Worm (Caenorhabditis elegans) whole organism, midembryonic: ENCODE measurements around the gene F38H12.5.

Source experiments
- T22C8.4 ChIP-seq: fragments of 200-800 bp; sonication (Bioruptor generic); IDR thresholded peaks from 2 replicates; pipeline ENCODE4 v1.3.6; 2022; ENCODE audit warnings: missing genetic modification characterization, missing compliant biosample characterization
- cog-1 ChIP-seq: sonication (generic microtip); optimal IDR thresholded peaks from 2 replicates; lab custom pipeline; 2016; ENCODE audit warnings: missing genetic modification characterization, missing compliant biosample characterization
- flt-1 ChIP-seq: fragments of 200-800 bp; sonication (Bioruptor generic); IDR thresholded peaks from 2 replicates; pipeline ENCODE4 v1.3.6; 2022; ENCODE audit warnings: missing genetic modification characterization, missing compliant biosample characterization
- klf-2 ChIP-seq: fragments of 200-800 bp; sonication (Bioruptor generic); conservative IDR thresholded peaks from 2 replicates; pipeline ENCODE4 v1.3.6; 2022; ENCODE audit warnings: missing genetic modification reagents, missing genetic modification characterization, missing compliant biosample characterization
- med-1 ChIP-seq: sonication (generic microtip); optimal IDR thresholded peaks from 2 replicates; lab custom pipeline; 2017; ENCODE audit warnings: missing genetic modification characterization, mild to moderate bottlenecking, missing compliant biosample characterization, antibody characterized with exemption, missing genetic modification reagents; ENCODE audit not compliant: insufficient read depth
- ref-1 ChIP-seq: fragments of 200-800 bp; sonication (Bioruptor generic); conservative IDR thresholded peaks from 2 replicates; pipeline ENCODE4 v1.3.6; 2022; ENCODE audit warnings: missing genetic modification reagents, missing genetic modification characterization, missing compliant biosample characterization
- tab-1 ChIP-seq: fragments of 200-800 bp; sonication (Bioruptor generic); IDR thresholded peaks from 2 replicates; pipeline ENCODE4 v1.3.6; 2022; ENCODE audit warnings: missing genetic modification characterization, missing compliant biosample characterization
- ztf-23 ChIP-seq: fragments of 200-800 bp; sonication (Bioruptor generic); IDR thresholded peaks from 2 replicates; pipeline ENCODE4 v1.3.6; 2022; ENCODE audit warnings: missing genetic modification reagents, missing genetic modification characterization, missing compliant biosample characterization
- ztf-29 ChIP-seq: fragments of 200-800 bp; sonication (Bioruptor generic); IDR thresholded peaks from 2 replicates; pipeline ENCODE4 v1.3.6; 2022; ENCODE audit warnings: missing genetic modification reagents, missing genetic modification characterization, missing compliant biosample characterization

The F38H12.5 gene

ce11 chrV:4082952-4083351 is at the start of gene F38H12.5:
Gene F38H12.5 (minus strand): TSS chrV:4083052.
- TF ChIP-seq ref-1 (GFP tag; lab: Robert Waterston, UW) (no peak), tab-1 (GFP tag; lab: Robert Waterston, UW) (no peak), flt-1 (GFP tag; lab: Robert Waterston, UW) (no peak), med-1 (no peak), ztf-29 (GFP tag; lab: Robert Waterston, UW) (no peak), T22C8.4 (GFP tag; lab: Robert Waterston, UW) (no peak), cog-1 (tag; lab: Kevin White, UChicago) (no peak), ztf-23 (no peak), klf-2 (no peak)

ce11 chrV:4131471-4131939 is 48.7 kb upstream of the F38H12.5 start, which contains the start of gene nhr-57:
Gene nhr-57 (plus strand): TSS chrV:4131889.
- TF ChIP-seq klf-2, result no peak

- TF ChIP-seq ref-1 (GFP tag; lab: Robert Waterston, UW), result no peak
- no peak for TF ChIP-seq ztf-29 (GFP tag; lab: Robert Waterston, UW)
- TF ChIP-seq T22C8.4 (GFP tag; lab: Robert Waterston, UW), result no peak
- no peak for TF ChIP-seq med-1
- no peak for TF ChIP-seq ztf-23
- TF ChIP-seq tab-1 (GFP tag; lab: Robert Waterston, UW), result no peak
- no peak for TF ChIP-seq cog-1 (tag; lab: Kevin White, UChicago)
- TF ChIP-seq flt-1 (GFP tag; lab: Robert Waterston, UW), result no peak
- TF ChIP-seq klf-2, result no peak
These were observed 46.8 kb upstream of the F38H12.5 start, which contains the start of gene phat-4 for ce11 chrV:4129604-4130003. Gene phat-4 (plus strand): TSS chrV:4129904.

- TF ChIP-seq T22C8.4 (GFP tag; lab: Robert Waterston, UW) (no peak), med-1 (no peak), ref-1 (GFP tag; lab: Robert Waterston, UW) (no peak), ztf-23 (no peak), tab-1 (GFP tag; lab: Robert Waterston, UW) (no peak), ztf-29 (GFP tag; lab: Robert Waterston, UW) (no peak), flt-1 (GFP tag; lab: Robert Waterston, UW) (no peak), klf-2 (no peak), cog-1 (tag; lab: Kevin White, UChicago) (no peak)
These were observed 44.6 kb upstream of the F38H12.5 start, which contains the start of gene T05B4.13 for ce11 chrV:4127435-4127834. Gene T05B4.13 (minus strand): TSS chrV:4127535.

ce11 chrV:4125552-4126084 is 42.8 kb upstream of the F38H12.5 start, which contains the start of gene T05B4.12:
Gene T05B4.12 (minus strand): TSS chrV:4126034.
- TF ChIP-seq flt-1 (GFP tag; lab: Robert Waterston, UW) (no peak), klf-2 (no peak), med-1 (no peak), ztf-29 (GFP tag; lab: Robert Waterston, UW) (no peak), T22C8.4 (GFP tag; lab: Robert Waterston, UW) (no peak), cog-1 (tag; lab: Kevin White, UChicago) (no peak), tab-1 (GFP tag; lab: Robert Waterston, UW) (no peak), ref-1 (GFP tag; lab: Robert Waterston, UW) (no peak)

- TF ChIP-seq flt-1 (GFP tag; lab: Robert Waterston, UW) (no peak), tab-1 (GFP tag; lab: Robert Waterston, UW) (no peak)
These were observed 39.6 kb upstream of the F38H12.5 start, which contains the start of gene phat-5 for ce11 chrV:4122415-4122814. Gene phat-5 (minus strand): TSS chrV:4122515.

- TF ChIP-seq klf-2 (no peak), cog-1 (tag; lab: Kevin White, UChicago) (no peak), flt-1 (GFP tag; lab: Robert Waterston, UW) (no peak), ztf-29 (GFP tag; lab: Robert Waterston, UW) (no peak), tab-1 (GFP tag; lab: Robert Waterston, UW) (no peak), ref-1 (GFP tag; lab: Robert Waterston, UW) (no peak), ztf-23 (no peak), T22C8.4 (GFP tag; lab: Robert Waterston, UW) (no peak)
These were observed 37.8 kb upstream of the F38H12.5 start, which contains the start of gene T05B4.10 for ce11 chrV:4120629-4121028. Gene T05B4.10 (minus strand): TSS chrV:4120729.

ce11 chrV:4118332-4118731 is 35.5 kb upstream of the F38H12.5 start, which contains the start of gene T05B4.9:
Gene T05B4.9 (minus strand): TSS chrV:4118432.
- no peak for TF ChIP-seq flt-1 (GFP tag; lab: Robert Waterston, UW)
- no peak for TF ChIP-seq tab-1 (GFP tag; lab: Robert Waterston, UW)
- TF ChIP-seq klf-2, result no peak
- no peak for TF ChIP-seq ztf-29 (GFP tag; lab: Robert Waterston, UW)
- no peak for TF ChIP-seq ref-1 (GFP tag; lab: Robert Waterston, UW)
- no peak for TF ChIP-seq cog-1 (tag; lab: Kevin White, UChicago)
- no peak for TF ChIP-seq T22C8.4 (GFP tag; lab: Robert Waterston, UW)
- no peak for TF ChIP-seq med-1
- no peak for TF ChIP-seq ztf-23

ce11 chrV:4116071-4116470 is 33.2 kb upstream of the F38H12.5 start, which contains the start of gene T05B4.8:
Gene T05B4.8 (minus strand): TSS chrV:4116171.
- TF ChIP-seq ref-1 (GFP tag; lab: Robert Waterston, UW) (no peak), ztf-29 (GFP tag; lab: Robert Waterston, UW) (no peak), flt-1 (GFP tag; lab: Robert Waterston, UW) (no peak), T22C8.4 (GFP tag; lab: Robert Waterston, UW) (no peak), cog-1 (tag; lab: Kevin White, UChicago) (no peak), med-1 (no peak), tab-1 (GFP tag; lab: Robert Waterston, UW) (no peak), klf-2 (no peak), ztf-23 (no peak)

ce11 chrV:4114627-4115026 is 31.8 kb upstream of the F38H12.5 start, which contains the start of gene srw-133:
Gene srw-133 (minus strand): TSS chrV:4114727.
- TF ChIP-seq tab-1 (GFP tag; lab: Robert Waterston, UW) (no peak), klf-2 (no peak), ztf-29 (GFP tag; lab: Robert Waterston, UW) (no peak), ztf-23 (no peak), T22C8.4 (GFP tag; lab: Robert Waterston, UW) (no peak), ref-1 (GFP tag; lab: Robert Waterston, UW) (no peak), med-1 (no peak), flt-1 (GFP tag; lab: Robert Waterston, UW) (no peak), cog-1 (tag; lab: Kevin White, UChicago) (no peak)
